Fruit fly (Drosophila melanogaster) whole organism, embryonic: ENCODE results near the gene CG1309.

ENCODE experiments used
- Atf3 ChIP-seq: fragments of 200-800 bp; sonication (Bioruptor generic); optimal IDR thresholded peaks from 3 replicates; lab custom pipeline; 2016; ENCODE audit warnings: missing biosample characterization, missing genetic modification characterization
- CG10267 ChIP-seq: fragments of 200-800 bp; sonication (Bioruptor generic); optimal IDR thresholded peaks from 2 replicates; lab custom pipeline; 2018; ENCODE audit warnings: missing biosample characterization, mild to moderate bottlenecking, missing genetic modification characterization, moderate library complexity
- CG10366 ChIP-seq: fragments of 200-800 bp; sonication (Bioruptor generic); IDR thresholded peaks from 2 replicates; pipeline ENCODE4 v1.3.6; 2022; ENCODE audit warnings: missing biosample characterization, missing genetic modification characterization
- CG1233 ChIP-seq: fragments of 200-800 bp; sonication (Bioruptor generic); optimal IDR thresholded peaks from 4 replicates; lab custom pipeline; 2018; ENCODE audit warnings: missing biosample characterization, mild to moderate bottlenecking, missing genetic modification characterization
- CG12942 ChIP-seq: fragments of 200-800 bp; sonication (Bioruptor generic); optimal IDR thresholded peaks from 3 replicates; lab custom pipeline; 2016; ENCODE audit warnings: missing biosample characterization, missing genetic modification characterization
- CG13624 ChIP-seq: fragments of 200-800 bp; sonication (Bioruptor generic); optimal IDR thresholded peaks from 2 replicates; lab custom pipeline; 2016; ENCODE audit warnings: missing biosample characterization, missing genetic modification characterization
- CG13894 ChIP-seq: fragments of 200-800 bp; sonication (Bioruptor generic); optimal IDR thresholded peaks from 3 replicates; lab custom pipeline; 2018; ENCODE audit warnings: missing biosample characterization, mild to moderate bottlenecking, missing genetic modification characterization, moderate library complexity
- CG14860 ChIP-seq: fragments of 200-800 bp; sonication (Bioruptor generic); IDR thresholded peaks from 3 replicates; pipeline ENCODE4 v1.3.6; 2022; ENCODE audit warnings: missing biosample characterization, missing genetic modification characterization; ENCODE audit not compliant: partially characterized antibody
- CG16863 ChIP-seq: fragments of 200-800 bp; sonication (Bioruptor generic); optimal IDR thresholded peaks from 3 replicates; lab custom pipeline; 2016; ENCODE audit warnings: missing biosample characterization, missing genetic modification characterization
- CG17359 ChIP-seq: fragments of 200-800 bp; sonication (Bioruptor generic); optimal IDR thresholded peaks from 3 replicates; lab custom pipeline; 2018; ENCODE audit warnings: missing biosample characterization, mild to moderate bottlenecking, missing genetic modification characterization, moderate library complexity
- CG31441 ChIP-seq: fragments of 200-800 bp; sonication (Bioruptor generic); IDR thresholded peaks from 2 replicates; pipeline ENCODE4 v1.3.6; 2022; ENCODE audit warnings: missing biosample characterization, missing genetic modification characterization
- CG32772 ChIP-seq: fragments of 200-800 bp; sonication (Bioruptor generic); IDR thresholded peaks from 2 replicates; pipeline ENCODE4 v1.3.6; 2022; ENCODE audit warnings: missing biosample characterization, missing genetic modification characterization
- CG42726 ChIP-seq: fragments of 200-800 bp; sonication (Bioruptor generic); IDR thresholded peaks from 2 replicates; pipeline ENCODE4 v1.3.6; 2022; ENCODE audit warnings: missing biosample characterization, missing genetic modification characterization; ENCODE audit not compliant: partially characterized antibody
- CG4282 ChIP-seq: fragments of 200-800 bp; sonication (Bioruptor generic); optimal IDR thresholded peaks from 2 replicates; lab custom pipeline; 2016; ENCODE audit warnings: missing biosample characterization, missing genetic modification characterization
- CG4360 ChIP-seq: fragments of 200-800 bp; sonication (Bioruptor generic); IDR thresholded peaks from 2 replicates; pipeline ENCODE4 v1.3.6; 2022; ENCODE audit warnings: missing biosample characterization, missing genetic modification characterization
- CG43689 ChIP-seq: fragments of 200-800 bp; sonication (Bioruptor generic); IDR thresholded peaks from 2 replicates; pipeline ENCODE4 v1.3.6; 2022; ENCODE audit warnings: missing biosample characterization, missing genetic modification characterization
- CG4820 ChIP-seq: fragments of 200-800 bp; sonication (Bioruptor generic); optimal IDR thresholded peaks from 3 replicates; lab custom pipeline; 2016; ENCODE audit warnings: missing biosample characterization, missing genetic modification characterization
- CG8290 ChIP-seq, 3 experiments: fragments of 200-800 bp; sonication (Bioruptor generic); optimal IDR thresholded peaks; 2 replicates each; lab custom pipeline; 2016 to 2019; ENCODE audit warnings: missing biosample characterization in 3 of 3, missing genetic modification characterization in 3 of 3, mild to moderate bottlenecking in 2 of 3, moderate library complexity in 1 of 3
- CG8924 ChIP-seq: fragments of 200-800 bp; optimal IDR thresholded peaks from 3 replicates; lab custom pipeline; 2019; ENCODE audit warnings: missing biosample characterization, mild to moderate bottlenecking, missing genetic modification characterization, moderate library complexity
- Dip3 ChIP-seq: fragments of 200-800 bp; sonication (Bioruptor generic); optimal IDR thresholded peaks from 3 replicates; lab custom pipeline; 2016; ENCODE audit warnings: missing biosample characterization, missing genetic modification characterization
- Ets65A ChIP-seq: fragments of 200-800 bp; sonication (Bioruptor generic); peaks from one replicate; lab custom pipeline; 2016; ENCODE audit warnings: missing biosample characterization, missing genetic modification characterization
- Gug ChIP-seq: fragments of 200-800 bp; sonication (Bioruptor generic); IDR thresholded peaks from 4 replicates; pipeline ENCODE4 v1.3.6; 2022; ENCODE audit warnings: missing biosample characterization, missing genetic modification characterization
- Hand ChIP-seq: fragments of 200-800 bp; sonication (Bioruptor generic); optimal IDR thresholded peaks from 2 replicates; lab custom pipeline; 2017; ENCODE audit warnings: mild to moderate bottlenecking, missing biosample characterization, missing genetic modification reagents, missing genetic modification characterization
- HmgZ ChIP-seq: fragments of 200-800 bp; sonication (Bioruptor generic); optimal IDR thresholded peaks from 2 replicates; lab custom pipeline; 2018; ENCODE audit warnings: missing biosample characterization, mild to moderate bottlenecking, missing genetic modification characterization
- Hr3 ChIP-seq: fragments of 200-800 bp; sonication (Bioruptor generic); optimal IDR thresholded peaks from 3 replicates; lab custom pipeline; 2016; ENCODE audit warnings: missing biosample characterization, missing genetic modification characterization
- Hsf ChIP-seq: fragments of 200-800 bp; sonication (Bioruptor generic); optimal IDR thresholded peaks from 3 replicates; lab custom pipeline; 2016; ENCODE audit warnings: missing biosample characterization, missing genetic modification characterization
- Mad ChIP-seq: fragments of 200-800 bp; sonication (Bioruptor generic); optimal IDR thresholded peaks from 2 replicates; lab custom pipeline; 2016; ENCODE audit warnings: missing biosample characterization, missing genetic modification characterization
- Max ChIP-seq: fragments of 200-800 bp; sonication (Bioruptor generic); optimal IDR thresholded peaks from 2 replicates; lab custom pipeline; 2016; ENCODE audit warnings: missing biosample characterization, mild to moderate bottlenecking, missing genetic modification characterization
- Nf-YA ChIP-seq: fragments of 200-800 bp; sonication (Bioruptor generic); IDR thresholded peaks from 2 replicates; pipeline ENCODE4 v1.3.6; 2022; ENCODE audit warnings: missing biosample characterization, missing genetic modification characterization
- Optix ChIP-seq: fragments of 200-800 bp; sonication (Bioruptor generic); IDR thresholded peaks from 3 replicates; pipeline ENCODE4 v1.3.6; 2022; ENCODE audit warnings: missing biosample characterization, missing genetic modification characterization
- Six4 ChIP-seq: fragments of 200-800 bp; sonication (Bioruptor generic); optimal IDR thresholded peaks from 2 replicates; lab custom pipeline; 2016; ENCODE audit warnings: missing biosample characterization, missing genetic modification characterization
- ase ChIP-seq: fragments of 200-800 bp; sonication (Bioruptor generic); IDR thresholded peaks from 3 replicates; pipeline ENCODE4 v1.3.6; 2022; ENCODE audit warnings: missing biosample characterization, missing genetic modification characterization
- chif ChIP-seq, 2 experiments: fragments of 200-800 bp; sonication (Bioruptor generic); optimal IDR thresholded peaks; 3 replicates each; lab custom pipeline; 2016; ENCODE audit warnings: missing biosample characterization in 2 of 2, missing genetic modification characterization in 2 of 2
- crc ChIP-seq: fragments of 200-800 bp; sonication (Bioruptor generic); optimal IDR thresholded peaks from 2 replicates; lab custom pipeline; 2016; ENCODE audit warnings: missing biosample characterization, missing genetic modification characterization
- croc ChIP-seq: fragments of 200-800 bp; sonication (Bioruptor generic); conservative IDR thresholded peaks from 3 replicates; pipeline ENCODE4 v1.3.6; 2022; ENCODE audit warnings: missing biosample characterization, missing genetic modification characterization
- dmrt11E ChIP-seq: fragments of 200-800 bp; sonication (Bioruptor generic); optimal IDR thresholded peaks from 3 replicates; lab custom pipeline; 2018; ENCODE audit warnings: missing biosample characterization, mild to moderate bottlenecking, missing genetic modification characterization, moderate library complexity
- esg ChIP-seq: fragments of 200-800 bp; sonication (Bioruptor generic); conservative IDR thresholded peaks from 2 replicates; pipeline ENCODE4 v1.3.6; 2022; ENCODE audit warnings: missing biosample characterization, missing genetic modification characterization
- fd96Cb ChIP-seq: fragments of 200-800 bp; sonication (Bioruptor generic); optimal IDR thresholded peaks from 2 replicates; lab custom pipeline; 2018; ENCODE audit warnings: missing biosample characterization, mild to moderate bottlenecking, missing genetic modification characterization, moderate library complexity
- gfzf ChIP-seq: fragments of 200-800 bp; sonication (Bioruptor generic); optimal IDR thresholded peaks from 2 replicates; lab custom pipeline; 2016; ENCODE audit warnings: missing biosample characterization, mild to moderate bottlenecking, missing genetic modification characterization, moderate library complexity
- gsb ChIP-seq: fragments of 200-800 bp; sonication (Bioruptor generic); IDR thresholded peaks from 2 replicates; pipeline ENCODE4 v1.3.6; 2022; ENCODE audit warnings: missing biosample characterization, missing genetic modification characterization
- hb ChIP-seq: fragments of 200-800 bp; sonication (Bioruptor generic); IDR thresholded peaks from 3 replicates; pipeline ENCODE4 v1.3.6; 2022; ENCODE audit warnings: missing biosample characterization, missing genetic modification characterization; ENCODE audit not compliant: partially characterized antibody
- nerfin-2 ChIP-seq: fragments of 200-800 bp; sonication (Bioruptor generic); IDR thresholded peaks from 2 replicates; pipeline ENCODE4 v1.3.6; 2022; ENCODE audit warnings: missing biosample characterization, missing genetic modification characterization; ENCODE audit not compliant: partially characterized antibody
- pum ChIP-seq: fragments of 200-800 bp; sonication (Bioruptor generic); optimal IDR thresholded peaks from 2 replicates; lab custom pipeline; 2016; ENCODE audit warnings: missing biosample characterization, missing genetic modification characterization
- row ChIP-seq: fragments of 200-800 bp; sonication (Bioruptor generic); IDR thresholded peaks from 3 replicates; pipeline ENCODE4 v1.3.6; 2022; ENCODE audit warnings: missing biosample characterization, missing genetic modification characterization
- run ChIP-seq: fragments of 200-800 bp; sonication (Bioruptor generic); optimal IDR thresholded peaks from 3 replicates; lab custom pipeline; 2018; ENCODE audit warnings: missing biosample characterization, mild to moderate bottlenecking, missing genetic modification characterization
- ssp ChIP-seq: fragments of 200-800 bp; sonication (Bioruptor generic); IDR thresholded peaks from 2 replicates; pipeline ENCODE4 v1.3.6; 2022; ENCODE audit warnings: missing biosample characterization, missing genetic modification characterization
- tap ChIP-seq: fragments of 200-800 bp; optimal IDR thresholded peaks from 3 replicates; lab custom pipeline; 2019; ENCODE audit warnings: missing biosample characterization, mild to moderate bottlenecking, missing genetic modification characterization, moderate library complexity
- tgo ChIP-seq: fragments of 200-800 bp; sonication (Bioruptor generic); IDR thresholded peaks from 3 replicates; pipeline ENCODE4 v1.3.6; 2022; ENCODE audit warnings: missing biosample characterization, missing genetic modification characterization
- trh ChIP-seq: fragments of 200-800 bp; sonication (Bioruptor generic); optimal IDR thresholded peaks from 2 replicates; lab custom pipeline; 2016; ENCODE audit warnings: missing biosample characterization, missing genetic modification characterization
- zen ChIP-seq: fragments of 200-800 bp; sonication (Bioruptor generic); optimal IDR thresholded peaks from 3 replicates; lab custom pipeline; 2018; ENCODE audit warnings: missing biosample characterization, mild to moderate bottlenecking, missing genetic modification characterization, moderate library complexity

The CG1309 gene

dm6 chr3L:4228187-4228836 lies 30.9 kb upstream of the CG1309 start (continued):
- TF ChIP-seq Mad (GFP tag; lab: Kevin White, UChicago) = peak; percentile 93
- peak; percentile 97 for TF ChIP-seq CG16863
- TF ChIP-seq CG14860 (GFP tag; lab: Robert Waterston, UW) = no peak
- TF ChIP-seq Six4 (GFP tag; lab: Kevin White, UChicago) = peak; percentile 94
- TF ChIP-seq CG4282 = peak; percentile 75
- TF ChIP-seq zen (tag; lab: Kevin White, UChicago) = peak; percentile 88
- TF ChIP-seq Atf3 (GFP tag; lab: Kevin White, UChicago) = peak; percentile 97
- peak; percentile 92 for TF ChIP-seq CG43689 (GFP tag; lab: Robert Waterston, UW)
- peak; percentile 96 for TF ChIP-seq fd96Cb (tag; lab: Kevin White, UChicago)
- TF ChIP-seq Nf-YA (GFP tag; lab: Robert Waterston, UW) = peak; percentile 96
- peak; percentile 99 for TF ChIP-seq Ets65A
- TF ChIP-seq Max (GFP tag; lab: Kevin White, UChicago) = peak; percentile 87
- TF ChIP-seq CG13894 (tag; lab: Kevin White, UChicago) = peak; percentile 34
- no peak for TF ChIP-seq hb
- TF ChIP-seq croc = peak; percentile 97
- peak; percentile 94 for TF ChIP-seq CG8290 (GFP tag; optimal IDR thresholded peaks at IDR 0.05; lab: Kevin White, UChicago)
- peak; percentile 83 to 97 for TF ChIP-seq CG8290 (tag; optimal IDR thresholded peaks at IDR 0.05; lab: Kevin White, UChicago)
- TF ChIP-seq CG32772 (GFP tag; lab: Robert Waterston, UW) = peak; percentile 97
- peak; percentile 97 for TF ChIP-seq CG17359 (tag; lab: Kevin White, UChicago)
- TF ChIP-seq tap (tag; lab: Kevin White, UChicago) = peak; percentile 94
- TF ChIP-seq ssp = peak; percentile 92
- TF ChIP-seq gsb (GFP tag; lab: Robert Waterston, UW) = peak; percentile 88
- peak; percentile 93 for TF ChIP-seq Gug (GFP tag; lab: Robert Waterston, UW)
- TF ChIP-seq CG8924 (tag; lab: Kevin White, UChicago) = peak; percentile 97
- peak; percentile 97 for TF ChIP-seq Hr3
- peak; percentile 14 for TF ChIP-seq gfzf (GFP tag; lab: Kevin White, UChicago)
- TF ChIP-seq tgo = peak; percentile 96
- TF ChIP-seq CG42726 (GFP tag; lab: Robert Waterston, UW) = no peak
- TF ChIP-seq CG10366 = peak; percentile 98
- peak; percentile 96 for TF ChIP-seq pum (GFP tag; lab: Kevin White, UChicago)
- peak; percentile 93 for TF ChIP-seq CG12942 (GFP tag; lab: Kevin White, UChicago)
- peak; percentile 90 for TF ChIP-seq CG10267 (tag; lab: Kevin White, UChicago)
- peak; percentile 81 for TF ChIP-seq crc (GFP tag; lab: Kevin White, UChicago)
- TF ChIP-seq CG4360 = peak; percentile 86
- peak; percentile 98 for TF ChIP-seq Optix (GFP tag; lab: Robert Waterston, UW)
- TF ChIP-seq esg = peak; percentile 98
- peak; percentile 97 for TF ChIP-seq dmrt11E
- peak; percentile 92 for TF ChIP-seq run
- TF ChIP-seq CG31441 (GFP tag; lab: Robert Waterston, UW) = peak; percentile 98
- TF ChIP-seq CG1233 (GFP tag; lab: Kevin White, UChicago) = peak; percentile 88
- TF ChIP-seq nerfin-2 (GFP tag; lab: Robert Waterston, UW) = no peak
- peak; percentile 97 for TF ChIP-seq CG4820
- peak; percentile 70 for TF ChIP-seq Dip3 (GFP tag; lab: Kevin White, UChicago)
- TF ChIP-seq CG13624 = peak; percentile 90
- peak; percentile 89 for TF ChIP-seq trh
- peak; percentile 96 for TF ChIP-seq HmgZ (tag; lab: Kevin White, UChicago)
- TF ChIP-seq chif (GFP tag; optimal IDR thresholded peaks at IDR 0.05; lab: Kevin White, UChicago) = peak; percentile 95 to 97
- TF ChIP-seq row (GFP tag; lab: Robert Waterston, UW) = peak; percentile 97
- TF ChIP-seq Hsf = peak; percentile 96
- TF ChIP-seq ase (GFP tag; lab: Robert Waterston, UW) = peak; percentile 97
- TF ChIP-seq Hand = peak; percentile 82
